Worm (Caenorhabditis elegans) whole organism, young adult: Measurements from ENCODE around the gene syp-2.

Source experiments
- Y56A3A.18 ChIP-seq: fragments of 200-800 bp; sonication (Bioruptor generic); IDR thresholded peaks from 2 replicates; pipeline ENCODE4 v1.3.6; 2022; ENCODE audit warnings: missing genetic modification reagents, missing genetic modification characterization, missing compliant biosample characterization
- attf-6 ChIP-seq: fragments of 200-800 bp; sonication (Bioruptor generic); IDR thresholded peaks from 2 replicates; pipeline ENCODE4 v1.3.6; 2022; ENCODE audit warnings: missing genetic modification reagents, missing genetic modification characterization, missing compliant biosample characterization
- bed-1 ChIP-seq: fragments of 200-800 bp; sonication (Bioruptor generic); IDR thresholded peaks from 2 replicates; pipeline ENCODE4 v1.3.6; 2022; ENCODE audit warnings: missing genetic modification reagents, missing genetic modification characterization, missing compliant biosample characterization
- cebp-1 ChIP-seq, 2 experiments: fragments of 200-800 bp in 1 of 2; sonication (Bioruptor generic) in 1 of 2; sonication (generic microtip) in 1 of 2; IDR thresholded peaks in 1 of 2; optimal IDR thresholded peaks in 1 of 2; 2 replicates each; pipeline versions ENCODE4 v1.3.6 to Lab custom; 2017 to 2022; ENCODE audit warnings: missing compliant biosample characterization in 2 of 2, missing genetic modification characterization in 2 of 2, mild to moderate bottlenecking in 1 of 2, missing genetic modification reagents in 1 of 2, moderate library complexity in 1 of 2
- ceh-27 ChIP-seq: fragments of 200-800 bp; sonication (Bioruptor generic); optimal IDR thresholded peaks from 2 replicates; lab custom pipeline; 2018; ENCODE audit warnings: mild to moderate bottlenecking, missing genetic modification characterization, moderate library complexity, missing compliant biosample characterization
- egl-44 ChIP-seq: fragments of 200-800 bp; sonication (Bioruptor generic); IDR thresholded peaks from 2 replicates; pipeline ENCODE4 v1.3.6; 2022; ENCODE audit warnings: missing genetic modification reagents, missing genetic modification characterization, missing compliant biosample characterization
- egrh-3 ChIP-seq: fragments of 200-800 bp; sonication (Bioruptor generic); IDR thresholded peaks from 2 replicates; pipeline ENCODE4 v1.3.6; 2022; ENCODE audit warnings: missing genetic modification reagents, missing genetic modification characterization, missing compliant biosample characterization
- let-607 ChIP-seq, 2 experiments: fragments of 200-800 bp in 1 of 2; sonication (Bioruptor generic) in 1 of 2; sonication (generic microtip) in 1 of 2; optimal IDR thresholded peaks; 2 replicates each; lab custom pipeline; 2016 to 2018; ENCODE audit warnings: mild to moderate bottlenecking in 2 of 2, missing compliant biosample characterization in 2 of 2, missing genetic modification characterization in 2 of 2, moderate library complexity in 2 of 2, missing genotype in 1 of 2
- snpc-4 ChIP-seq, 5 experiments: fragments of 150-350 bp in 1 of 5; sonication (generic microtip) in 4 of 5; optimal IDR thresholded peaks; 2 replicates each; lab custom pipeline; 2014 to 2018; ENCODE audit warnings: missing genetic modification characterization in 5 of 5, missing biosample characterization in 3 of 5, antibody characterized with exemption in 2 of 5, mild to moderate bottlenecking in 2 of 5, missing compliant biosample characterization in 2 of 5, missing genotype in 2 of 5, moderate library complexity in 2 of 5, missing genetic modification reagents in 1 of 5
- tbx-9 ChIP-seq: sonication (generic microtip); optimal IDR thresholded peaks from 2 replicates; lab custom pipeline; 2016; ENCODE audit warnings: borderline replicate concordance, missing genetic modification characterization, inconsistent platforms, missing compliant biosample characterization
- unc-62 ChIP-seq: fragments of 150-350 bp; optimal IDR thresholded peaks from 2 replicates; lab custom pipeline; 2014; ENCODE audit warnings: missing biosample characterization, missing genetic modification reagents, missing genetic modification characterization
- ztf-18 ChIP-seq: sonication (generic microtip); optimal IDR thresholded peaks from 2 replicates; lab custom pipeline; 2016; ENCODE audit warnings: missing genotype, mild to moderate bottlenecking, missing genetic modification characterization, missing compliant biosample characterization

- no peak for TF ChIP-seq egrh-3 (GFP tag; lab: Robert Waterston, UW)
- no peak for TF ChIP-seq unc-62 (GFP tag; lab: Kevin White, UChicago)
- no peak for TF ChIP-seq ztf-18 (tag; lab: Kevin White, UChicago)
- no peak for TF ChIP-seq Y56A3A.18 (GFP tag; lab: Robert Waterston, UW)
- no peak for TF ChIP-seq snpc-4 (GFP tag; optimal IDR thresholded peaks at IDR 0.05; lab: Kevin White, UChicago)
- TF ChIP-seq snpc-4 (tag; optimal IDR thresholded peaks at IDR 0.05; lab: Kevin White, UChicago): no peak
- no peak for TF ChIP-seq ceh-27 (GFP tag; lab: Kevin White, UChicago)
- TF ChIP-seq bed-1: no peak
- TF ChIP-seq let-607 (tag; optimal IDR thresholded peaks at IDR 0.05; lab: Kevin White, UChicago): no peak
- TF ChIP-seq attf-6 (GFP tag; lab: Robert Waterston, UW): no peak
- TF ChIP-seq cebp-1 (GFP tag; IDR thresholded peaks at IDR 0.05; lab: Robert Waterston, UW): no peak
- TF ChIP-seq cebp-1 (tag; optimal IDR thresholded peaks at IDR 0.05; lab: Kevin White, UChicago): no peak
- no peak for TF ChIP-seq egl-44 (GFP tag; lab: Robert Waterston, UW)
- no peak for TF ChIP-seq tbx-9 (tag; lab: Kevin White, UChicago)
Observed at ce11 chrV:5567119-5567518, 30.8 kb downstream of the syp-2 start, which contains the start of gene C18C4.7.
